Fruit fly (Drosophila melanogaster): ENCODE measurements around the gene pdgy.

Gene pdgy

DNA sequence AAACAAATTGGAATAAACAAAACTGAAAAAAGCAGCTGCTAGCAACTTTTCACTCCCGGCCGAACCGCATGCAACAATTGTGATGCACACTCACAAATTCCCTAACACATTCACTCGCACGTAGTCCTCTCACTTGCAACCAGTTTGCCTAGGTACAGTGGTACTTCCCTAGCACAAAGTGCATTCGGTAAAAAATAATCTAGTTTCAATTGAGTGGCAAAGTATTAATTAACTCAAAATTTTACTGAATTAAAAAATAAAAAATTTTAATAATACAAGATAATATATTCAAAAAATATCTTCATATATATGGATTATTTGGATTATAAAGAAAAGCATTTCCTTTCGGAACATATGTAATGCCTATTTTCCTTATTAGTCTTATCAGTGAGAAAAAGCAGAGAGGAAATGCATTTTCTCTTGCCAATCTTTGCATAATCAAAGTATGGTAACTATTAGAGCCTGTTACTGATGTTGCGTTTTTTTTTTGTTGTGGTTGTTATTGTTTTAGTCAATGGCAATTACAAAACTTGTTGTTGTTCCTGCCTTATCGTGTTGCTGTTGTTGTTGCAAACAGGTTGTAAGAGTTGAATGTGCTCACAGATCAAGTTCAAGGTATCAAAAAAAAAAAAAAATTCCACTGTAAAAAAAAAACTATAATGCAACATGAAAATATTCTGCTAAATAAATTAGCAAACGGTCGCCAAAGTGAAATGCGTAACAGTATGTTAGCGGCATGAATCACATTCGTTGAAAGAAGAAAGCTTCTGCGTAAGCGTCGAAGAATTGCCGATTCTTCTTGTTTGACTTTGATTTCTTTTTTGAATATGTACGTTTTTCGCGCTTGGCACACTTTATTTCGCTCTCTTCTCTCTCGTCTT, 30.7 kb downstream of the pdgy start (continued):
- TF ChIP-seq Drgx (GFP tag; IDR thresholded peaks at IDR 0.05): peak; percentile 64

DNA sequence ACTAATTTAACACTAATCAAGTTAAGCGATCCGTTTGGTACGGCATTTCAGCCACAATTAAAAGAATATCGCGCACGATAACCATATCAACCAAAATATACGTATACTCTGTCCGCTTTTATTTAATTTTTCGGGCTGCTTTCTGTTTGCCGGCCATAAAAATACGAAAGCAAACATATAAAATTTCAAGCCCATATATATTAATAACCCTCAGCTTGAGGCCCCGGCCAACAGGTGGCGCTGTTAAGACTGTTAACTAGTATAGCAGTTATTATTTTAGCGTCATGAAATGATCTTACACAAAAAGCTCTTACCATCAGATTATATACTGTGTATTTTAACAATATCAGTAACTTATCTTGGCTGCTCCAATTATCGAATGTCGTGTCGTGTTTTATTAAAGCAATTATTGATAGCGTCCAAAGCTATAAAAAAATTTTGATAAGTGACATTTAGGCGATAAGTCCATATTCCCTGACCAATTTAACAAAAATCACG, 34.5 kb downstream of the pdgy start, which contains the start of gene Eo:
Gene Eo (minus strand): TSS at position 51 of the 498 bp plus-strand sequence.
- TF ChIP-seq CG6813 (GFP tag; optimal IDR thresholded peaks at IDR 0.05): peak; percentile 23
- no peak for TF ChIP-seq sob (GFP tag; IDR thresholded peaks at IDR 0.05)
- TF ChIP-seq ham (GFP tag; IDR thresholded peaks at IDR 0.05): no peak
- TF ChIP-seq CG10979 (tag; optimal IDR thresholded peaks at IDR 0.05): peak; percentile 45
- peak; percentile 20 for TF ChIP-seq CG8290 (GFP tag; optimal IDR thresholded peaks at IDR 0.05)
- no peak for TF ChIP-seq CG8290 (tag; optimal IDR thresholded peaks at IDR 0.05)
- no peak for TF ChIP-seq knrl (GFP tag; IDR thresholded peaks at IDR 0.05; ENCODE audit: partially characterized antibody)
- TF ChIP-seq PHDP (tag; optimal IDR thresholded peaks at IDR 0.05): peak; percentile 26
- TF ChIP-seq CG2678 (tag; optimal IDR thresholded peaks at IDR 0.05): peak; percentile 52
- TF ChIP-seq Meics (GFP tag; optimal IDR thresholded peaks at IDR 0.05): peak; percentile 8
- TF ChIP-seq grn (GFP tag; optimal IDR thresholded peaks at IDR 0.05): peak; percentile 53
- no peak for TF ChIP-seq CG43689 (GFP tag; IDR thresholded peaks at IDR 0.05)
- no peak for TF ChIP-seq cad (GFP tag; optimal IDR thresholded peaks at IDR 0.05)
- TF ChIP-seq CG18262 (tag; optimal IDR thresholded peaks at IDR 0.05): no peak
- no peak for TF ChIP-seq tx (GFP tag; optimal IDR thresholded peaks at IDR 0.05)
- TF ChIP-seq CG3281 (GFP tag; optimal IDR thresholded peaks at IDR 0.05): no peak
- TF ChIP-seq odd (GFP tag; optimal IDR thresholded peaks at IDR 0.05): peak; percentile 17
- TF ChIP-seq phol (tag; optimal IDR thresholded peaks at IDR 0.05): peak; percentile 1
- no peak for TF ChIP-seq sr (GFP tag; IDR thresholded peaks at IDR 0.05)
- TF ChIP-seq CG11504 (tag; optimal IDR thresholded peaks at IDR 0.05): peak; percentile 27
- no peak for TF ChIP-seq Dref (GFP tag; IDR thresholded peaks at IDR 0.05)
- peak in 1 of 2 experiments; percentile 6 for TF ChIP-seq bsh (GFP tag; optimal IDR thresholded peaks at IDR 0.05)
- peak; percentile 25 for TF ChIP-seq Abd-B (GFP tag; optimal IDR thresholded peaks at IDR 0.05)
- TF ChIP-seq Max (GFP tag; optimal IDR thresholded peaks at IDR 0.05): no peak
- peak; percentile 32 for TF ChIP-seq sens (GFP tag)
- peak in 1 of 2 experiments; percentile 11 for TF ChIP-seq Hr51 (GFP tag; optimal IDR thresholded peaks at IDR 0.05)
- no peak for TF ChIP-seq psq (GFP tag; optimal IDR thresholded peaks at IDR 0.05)
- peak in 1 of 2 experiments; percentile 70 for TF ChIP-seq Pdp1 (GFP tag; optimal IDR thresholded peaks at IDR 0.05)
- no peak for TF ChIP-seq otp (GFP tag; IDR thresholded peaks at IDR 0.05)
- TF ChIP-seq sug (tag; optimal IDR thresholded peaks at IDR 0.05): peak; percentile 38
- TF ChIP-seq grau (tag; optimal IDR thresholded peaks at IDR 0.05): peak; percentile 5
- peak; percentile 30 for TF ChIP-seq Sox100B (GFP tag; optimal IDR thresholded peaks at IDR 0.05)
- peak; percentile 23 for TF ChIP-seq pita (GFP tag; optimal IDR thresholded peaks at IDR 0.05)
- no peak for TF ChIP-seq gem (tag; optimal IDR thresholded peaks at IDR 0.05)
- no peak for TF ChIP-seq CG4282 (GFP tag; optimal IDR thresholded peaks at IDR 0.05)
- no peak for TF ChIP-seq cg (GFP tag; optimal IDR thresholded peaks at IDR 0.05)
- no peak for TF ChIP-seq lov (optimal IDR thresholded peaks at IDR 0.05)
- TF ChIP-seq lov (GFP tag; IDR thresholded peaks at IDR 0.05): no peak
- peak; percentile 59 for TF ChIP-seq salm (tag; optimal IDR thresholded peaks at IDR 0.05)
- TF ChIP-seq org-1 (GFP tag; optimal IDR thresholded peaks at IDR 0.05): no peak
- no peak for TF ChIP-seq E2f1 (GFP tag; IDR thresholded peaks at IDR 0.05)
- no peak for TF ChIP-seq CG31441 (GFP tag; IDR thresholded peaks at IDR 0.05)
- no peak for TF ChIP-seq mld (GFP tag; IDR thresholded peaks at IDR 0.05; ENCODE audit: partially characterized antibody)
- TF ChIP-seq CG8924 (tag; optimal IDR thresholded peaks at IDR 0.05): no peak
- TF ChIP-seq CG14441 (GFP tag; IDR thresholded peaks at IDR 0.05): peak; percentile 4; the same call in 1 of the 2 replicates
- no peak for TF ChIP-seq btn (GFP tag; optimal IDR thresholded peaks at IDR 0.05)

All from whole organism, embryonic.